Worm (Caenorhabditis elegans) whole organism, L2 larva: ENCODE data around the gene F49E11.7.

ENCODE experiments used
- C34F6.9 ChIP-seq: fragments of 150-350 bp; optimal IDR thresholded peaks from 2 replicates; lab custom pipeline; 2014; ENCODE audit warnings: missing biosample characterization, missing genetic modification characterization
- Y55F3AM.14 ChIP-seq: fragments of 200-800 bp; sonication (Bioruptor generic); optimal IDR thresholded peaks from 2 replicates; lab custom pipeline; 2018; ENCODE audit warnings: mild to moderate bottlenecking, missing genetic modification characterization, missing compliant biosample characterization
- ZK546.5 ChIP-seq: sonication (generic microtip); optimal IDR thresholded peaks from 2 replicates; lab custom pipeline; 2017; ENCODE audit warnings: missing biosample characterization, missing genetic modification characterization
- alr-1 ChIP-seq: fragments of 150-350 bp; optimal IDR thresholded peaks from 2 replicates; lab custom pipeline; 2014; ENCODE audit warnings: missing biosample characterization, missing genetic modification characterization
- aly-2 ChIP-seq: fragments of 150-350 bp; optimal IDR thresholded peaks from 2 replicates; lab custom pipeline; 2014; ENCODE audit warnings: missing biosample characterization, missing genetic modification characterization
- ceh-16 ChIP-seq: fragments of 150-350 bp; optimal IDR thresholded peaks from 2 replicates; lab custom pipeline; 2014; ENCODE audit warnings: missing biosample characterization, missing genetic modification characterization
- crh-2 ChIP-seq: sonication (generic microtip); optimal IDR thresholded peaks from 2 replicates; lab custom pipeline; 2017; ENCODE audit warnings: missing biosample characterization, missing genetic modification characterization
- elt-1 ChIP-seq: fragments of 150-350 bp; optimal IDR thresholded peaks from 2 replicates; lab custom pipeline; 2014; ENCODE audit warnings: missing biosample characterization, missing genetic modification characterization
- fos-1 ChIP-seq: fragments of 150-350 bp; optimal IDR thresholded peaks from 2 replicates; lab custom pipeline; 2014; ENCODE audit warnings: missing biosample characterization, missing genetic modification characterization
- lin-11 ChIP-seq: fragments of 150-350 bp; sonication (generic microtip); optimal IDR thresholded peaks from 2 replicates; lab custom pipeline; 2014; ENCODE audit warnings: missing biosample characterization, missing genetic modification characterization, inconsistent platforms, mixed read lengths
- lsy-2 ChIP-seq, 2 experiments: fragments of 150-350 bp in 1 of 2; sonication (generic microtip) in 1 of 2; optimal IDR thresholded peaks; 2 replicates each; lab custom pipeline; 2014 to 2017; ENCODE audit warnings: missing biosample characterization in 2 of 2, missing genetic modification characterization in 2 of 2
- mdl-1 ChIP-seq, 2 experiments: fragments of 150-350 bp in 1 of 2; sonication (generic microtip) in 1 of 2; optimal IDR thresholded peaks; 2 replicates each; lab custom pipeline; 2017; ENCODE audit warnings: missing biosample characterization in 2 of 2, missing genetic modification characterization in 2 of 2
- nhr-10 ChIP-seq: sonication (generic microtip); optimal IDR thresholded peaks from 2 replicates; lab custom pipeline; 2017; ENCODE audit warnings: missing biosample characterization, missing genetic modification characterization
- nhr-11 ChIP-seq: fragments of 150-350 bp; optimal IDR thresholded peaks from 2 replicates; lab custom pipeline; 2014; ENCODE audit warnings: missing biosample characterization, missing genetic modification characterization
- nhr-12 ChIP-seq: fragments of 150-350 bp; optimal IDR thresholded peaks from 2 replicates; lab custom pipeline; 2014; ENCODE audit warnings: missing biosample characterization, missing genetic modification characterization
- nhr-129 ChIP-seq: fragments of 150-350 bp; optimal IDR thresholded peaks from 2 replicates; lab custom pipeline; 2014; ENCODE audit warnings: missing biosample characterization, missing genetic modification characterization
- nhr-21 ChIP-seq: fragments of 150-350 bp; optimal IDR thresholded peaks from 2 replicates; lab custom pipeline; 2014; ENCODE audit warnings: missing biosample characterization, missing genetic modification characterization
- nhr-237 ChIP-seq: fragments of 150-350 bp; optimal IDR thresholded peaks from 2 replicates; lab custom pipeline; 2014; ENCODE audit warnings: missing biosample characterization, missing genetic modification characterization
- nhr-25 ChIP-seq: fragments of 150-350 bp; sonication (generic microtip); optimal IDR thresholded peaks from 3 replicates; lab custom pipeline; 2014; ENCODE audit warnings: missing biosample characterization, missing genetic modification characterization
- nhr-6 ChIP-seq: fragments of 150-350 bp; optimal IDR thresholded peaks from 2 replicates; lab custom pipeline; 2014; ENCODE audit warnings: missing biosample characterization, missing genetic modification characterization
- sem-4 ChIP-seq: fragments of 150-350 bp; optimal IDR thresholded peaks from 2 replicates; lab custom pipeline; 2014; ENCODE audit warnings: missing biosample characterization, missing genetic modification reagents, missing genetic modification characterization
- skn-1 ChIP-seq: sonication (generic microtip); optimal IDR thresholded peaks from 2 replicates; lab custom pipeline; 2017; ENCODE audit warnings: missing biosample characterization, missing genetic modification characterization
- sma-3 ChIP-seq: sonication (generic microtip); optimal IDR thresholded peaks from 2 replicates; lab custom pipeline; 2016; ENCODE audit warnings: missing genetic modification reagents, missing genetic modification characterization, missing compliant biosample characterization
- sma-9 ChIP-seq, 2 experiments: fragments of 150-350 bp in 1 of 2; sonication (generic microtip) in 1 of 2; optimal IDR thresholded peaks; 2 replicates each; lab custom pipeline; 2014 to 2016; ENCODE audit warnings: missing genetic modification characterization in 2 of 2, mild to moderate bottlenecking in 1 of 2, missing biosample characterization in 1 of 2, missing compliant biosample characterization in 1 of 2, missing genetic modification reagents in 1 of 2, moderate library complexity in 1 of 2
- unc-55 ChIP-seq: fragments of 150-350 bp; sonication (generic microtip); optimal IDR thresholded peaks from 3 replicates; lab custom pipeline; 2014; ENCODE audit warnings: missing biosample characterization, missing genetic modification reagents, missing genetic modification characterization
- ztf-11 ChIP-seq: sonication (generic microtip); optimal IDR thresholded peaks from 2 replicates; lab custom pipeline; 2017; ENCODE audit warnings: missing biosample characterization, missing genetic modification characterization

F49E11.7 gene

ce11 chrIV:13100415-13100814 is 47.7 kb downstream of the F49E11.7 start, which contains the start of gene fask-1:
fask-1 (plus strand) TSS chrIV:13100715.
- no peak for TF ChIP-seq mdl-1 (tag; optimal IDR thresholded peaks at IDR 0.05; lab: Kevin White, UChicago)
- no peak for TF ChIP-seq nhr-21 (tag; lab: Kevin White, UChicago)
- TF ChIP-seq ztf-11 (tag; lab: Kevin White, UChicago): no peak
- no peak for TF ChIP-seq ZK546.5
- no peak for TF ChIP-seq crh-2
- TF ChIP-seq unc-55: no peak
- TF ChIP-seq Y55F3AM.14: no peak
- no peak for TF ChIP-seq aly-2 (tag; lab: Kevin White, UChicago)
- TF ChIP-seq ceh-16 (tag; lab: Kevin White, UChicago): no peak
- TF ChIP-seq nhr-237: no peak
- no peak for TF ChIP-seq nhr-11 (tag; lab: Kevin White, UChicago)
- TF ChIP-seq nhr-6 (tag; lab: Kevin White, UChicago): no peak
- TF ChIP-seq nhr-10 (tag; lab: Kevin White, UChicago): no peak
- TF ChIP-seq lsy-2 (tag; optimal IDR thresholded peaks at IDR 0.05; lab: Kevin White, UChicago): no peak
- no peak for TF ChIP-seq nhr-25 (tag; lab: Kevin White, UChicago)
- no peak for TF ChIP-seq alr-1 (tag; lab: Kevin White, UChicago)
- TF ChIP-seq sma-3 (GFP tag; lab: Kevin White, UChicago): no peak
- no peak for TF ChIP-seq elt-1
- TF ChIP-seq nhr-129: no peak
- TF ChIP-seq, all 48 proteins: peak for 0

ce11 chrIV:13104900-13105299 is 52.2 kb downstream of the F49E11.7 start, which contains the start of gene rde-11:
rde-11 (plus strand) TSS chrIV:13105200.
- no peak for TF ChIP-seq sma-9 (GFP tag; optimal IDR thresholded peaks at IDR 0.05; lab: Kevin White, UChicago)
- TF ChIP-seq sma-9 (tag; optimal IDR thresholded peaks at IDR 0.05; lab: Kevin White, UChicago): no peak
- no peak for TF ChIP-seq nhr-10 (tag; lab: Kevin White, UChicago)
- no peak for TF ChIP-seq lin-11 (tag; lab: Kevin White, UChicago)
- no peak for TF ChIP-seq elt-1
- TF ChIP-seq lsy-2 (tag; optimal IDR thresholded peaks at IDR 0.05; lab: Kevin White, UChicago): no peak
- TF ChIP-seq fos-1: no peak
- no peak for TF ChIP-seq skn-1 (tag; lab: Kevin White, UChicago)
- TF ChIP-seq nhr-12 (tag; lab: Kevin White, UChicago): no peak
- no peak for TF ChIP-seq C34F6.9 (tag; lab: Kevin White, UChicago)
- TF ChIP-seq sem-4 (tag; lab: Kevin White, UChicago): no peak
- TF ChIP-seq, all 48 proteins: peak for 0
